ENCODE assay signal across 2 worm cellular contexts in genomic region chrV:20830409-20830808, ce11.
A peak's percentile ranks its signal among the peaks of the same experiment; 100 is the strongest.
TF ChIP-seq lines count a peak whose summit lies in the region.

No protein-coding gene starts in this region.

TF ChIP-seq in whole organism, L4 larva, 104 proteins besides CTCF, POLR2A, EP300 and RAD21:
- TF ChIP-seq nhr-6 (tag; optimal IDR thresholded peaks at IDR 0.05; lab: Kevin White, UChicago), result no peak
- TF ChIP-seq nhr-111 (GFP tag; optimal IDR thresholded peaks at IDR 0.05; lab: Kevin White, UChicago), result no peak
- no peak for TF ChIP-seq spr-3 (GFP tag; optimal IDR thresholded peaks at IDR 0.05; lab: Kevin White, UChicago)
- peak; percentile 56; the same call in 1 of the 2 replicates for TF ChIP-seq dmd-6 (GFP tag; IDR thresholded peaks at IDR 0.05; lab: Robert Waterston, UW)

TF ChIP-seq in whole organism, young adult, 124 proteins besides CTCF, POLR2A, EP300 and RAD21:
- peak; percentile 29 for TF ChIP-seq nhr-80 (tag; optimal IDR thresholded peaks at IDR 0.05; lab: Kevin White, UChicago)
- no peak for TF ChIP-seq T26A5.8 (tag; optimal IDR thresholded peaks at IDR 0.05; lab: Kevin White, UChicago)
- TF ChIP-seq let-607 (tag; optimal IDR thresholded peaks at IDR 0.05; lab: Kevin White, UChicago), result peak; percentile 70 to 89
- no peak for TF ChIP-seq aptf-3 (GFP tag; IDR thresholded peaks at IDR 0.05; lab: Robert Waterston, UW)
